Worm (Caenorhabditis elegans) whole organism, L1 larva: ENCODE data around the gene unc-71.
A peak's percentile ranks its signal among the peaks of the same experiment; 100 is the strongest.

Source experiments
- C04F5.9 ChIP-seq: sonication (generic microtip); optimal IDR thresholded peaks from 2 replicates; lab custom pipeline; 2016; ENCODE audit warnings: missing genetic modification characterization, missing compliant biosample characterization
- C16A3.4 ChIP-seq: fragments of 150-350 bp; optimal IDR thresholded peaks from 2 replicates; lab custom pipeline; 2014; ENCODE audit warnings: missing biosample characterization, missing genetic modification characterization
- C34B4.2 ChIP-seq: sonication (generic microtip); optimal IDR thresholded peaks from 2 replicates; lab custom pipeline; 2017; ENCODE audit warnings: mild to moderate bottlenecking, missing genetic modification characterization, missing compliant biosample characterization
- F16B12.6 ChIP-seq: fragments of 150-350 bp; optimal IDR thresholded peaks from 2 replicates; lab custom pipeline; 2014; ENCODE audit warnings: missing biosample characterization, missing genetic modification characterization
- aha-1 ChIP-seq: fragments of 150-350 bp; optimal IDR thresholded peaks from 2 replicates; lab custom pipeline; 2014; ENCODE audit warnings: missing biosample characterization, missing genetic modification characterization
- alr-1 ChIP-seq: fragments of 200-800 bp; sonication (Bioruptor generic); optimal IDR thresholded peaks from 2 replicates; lab custom pipeline; 2018; ENCODE audit warnings: borderline replicate concordance, mild to moderate bottlenecking, missing genetic modification characterization, missing compliant biosample characterization
- ama-1 ChIP-seq: fragments of 150-350 bp; optimal IDR thresholded peaks from 2 replicates; lab custom pipeline; 2014
- ceh-82 ChIP-seq, 3 experiments: fragments of 150-350 bp in 1 of 3; sonication (generic microtip) in 2 of 3; optimal IDR thresholded peaks; 2 replicates each; lab custom pipeline; 2014 to 2017; ENCODE audit warnings: missing biosample characterization in 3 of 3, missing genetic modification characterization in 3 of 3
- ceh-88 ChIP-seq: fragments of 200-800 bp; sonication (Bioruptor generic); IDR thresholded peaks from 2 replicates; pipeline ENCODE4 v1.3.6; 2022; ENCODE audit warnings: missing genetic modification characterization, missing compliant biosample characterization
- dpl-1 ChIP-seq, 3 experiments: fragments of 150-350 bp in 2 of 3; sonication (generic microtip) in 1 of 3; optimal IDR thresholded peaks; 2 replicates each; lab custom pipeline; 2014 to 2017; ENCODE audit warnings: missing biosample characterization in 3 of 3, missing genetic modification characterization in 3 of 3, missing genetic modification reagents in 3 of 3
- efl-3 ChIP-seq: fragments of 200-800 bp; sonication (Bioruptor generic); optimal IDR thresholded peaks from 2 replicates; lab custom pipeline; 2018; ENCODE audit warnings: mild to moderate bottlenecking, missing genetic modification characterization, missing compliant biosample characterization
- elt-3 ChIP-seq, 6 experiments: fragments of 150-350 bp in 1 of 6; sonication (generic microtip); optimal IDR thresholded peaks; 2 replicates each; lab custom pipeline; 2017 to 2018; ENCODE audit warnings: missing biosample characterization in 6 of 6, missing genetic modification characterization in 6 of 6, inconsistent platforms in 1 of 6
- fkh-8 ChIP-seq: sonication (generic microtip); optimal IDR thresholded peaks from 2 replicates; lab custom pipeline; 2016; ENCODE audit warnings: mild to moderate bottlenecking, missing genetic modification characterization, missing compliant biosample characterization
- grh-1 ChIP-seq: fragments of 200-800 bp; sonication (Bioruptor generic); IDR thresholded peaks from 2 replicates; pipeline ENCODE4 v1.3.6; 2022; ENCODE audit warnings: missing genetic modification reagents, missing genetic modification characterization, missing compliant biosample characterization
- hlh-17 ChIP-seq: fragments of 200-800 bp; sonication (Bioruptor generic); optimal IDR thresholded peaks from 2 replicates; lab custom pipeline; 2018; ENCODE audit warnings: missing genetic modification characterization, mild to moderate bottlenecking, missing compliant biosample characterization, moderate library complexity, borderline replicate concordance
- hlh-4 ChIP-seq: sonication (generic microtip); optimal IDR thresholded peaks from 2 replicates; lab custom pipeline; 2016; ENCODE audit warnings: mild to moderate bottlenecking, missing genetic modification characterization, missing compliant biosample characterization
- hpl-2 ChIP-seq: fragments of 150-350 bp; optimal IDR thresholded peaks from 2 replicates; lab custom pipeline; 2014; ENCODE audit warnings: missing biosample characterization, missing genetic modification reagents, missing genetic modification characterization
- irx-1 ChIP-seq: sonication (generic microtip); optimal IDR thresholded peaks from 2 replicates; lab custom pipeline; 2016; ENCODE audit warnings: missing genetic modification characterization, missing compliant biosample characterization
- jun-1 ChIP-seq: fragments of 150-350 bp; optimal IDR thresholded peaks from 2 replicates; lab custom pipeline; 2014; ENCODE audit warnings: missing biosample characterization, missing genetic modification reagents, missing genetic modification characterization
- lin-13 ChIP-seq: fragments of 150-350 bp; optimal IDR thresholded peaks from 2 replicates; lab custom pipeline; 2014; ENCODE audit warnings: missing biosample characterization, missing genetic modification reagents, missing genetic modification characterization
- lin-14 ChIP-seq: fragments of 200-800 bp; sonication (Bioruptor generic); optimal IDR thresholded peaks from 2 replicates; lab custom pipeline; 2018; ENCODE audit warnings: mild to moderate bottlenecking, missing genetic modification characterization, moderate library complexity, missing compliant biosample characterization
- lin-15B ChIP-seq: fragments of 150-350 bp; sonication (generic microtip); optimal IDR thresholded peaks from 3 replicates; lab custom pipeline; 2014; ENCODE audit warnings: missing biosample characterization, missing genetic modification characterization
- lir-3 ChIP-seq: sonication (generic microtip); optimal IDR thresholded peaks from 2 replicates; lab custom pipeline; 2016; ENCODE audit warnings: mild to moderate bottlenecking, missing genetic modification characterization, moderate library complexity, missing compliant biosample characterization; ENCODE audit not compliant: poor library complexity
- lsy-2 ChIP-seq, 2 experiments: fragments of 150-350 bp; optimal IDR thresholded peaks; 2 replicates each; lab custom pipeline; 2014; ENCODE audit warnings: missing biosample characterization in 2 of 2, missing genetic modification characterization in 2 of 2
- mdl-1 ChIP-seq, 2 experiments: fragments of 150-350 bp; optimal IDR thresholded peaks; 2 replicates each; lab custom pipeline; 2014 to 2017; ENCODE audit warnings: missing biosample characterization in 2 of 2, missing genetic modification characterization in 2 of 2, inconsistent platforms in 1 of 2
- mef-2 ChIP-seq: fragments of 150-350 bp; optimal IDR thresholded peaks from 2 replicates; lab custom pipeline; 2014; ENCODE audit warnings: missing biosample characterization, missing genetic modification characterization
- nhr-11 ChIP-seq: fragments of 150-350 bp; optimal IDR thresholded peaks from 2 replicates; lab custom pipeline; 2014; ENCODE audit warnings: missing biosample characterization, missing genetic modification characterization
- nhr-12 ChIP-seq: sonication (generic microtip); optimal IDR thresholded peaks from 2 replicates; lab custom pipeline; 2017; ENCODE audit warnings: missing biosample characterization, missing genetic modification characterization
- nhr-19 ChIP-seq: fragments of 200-800 bp; sonication (Bioruptor generic); conservative IDR thresholded peaks from 2 replicates; pipeline ENCODE4 v1.3.6; 2022; ENCODE audit warnings: missing genetic modification characterization, missing compliant biosample characterization
- nhr-20 ChIP-seq: sonication (generic microtip); optimal IDR thresholded peaks from 2 replicates; lab custom pipeline; 2016; ENCODE audit warnings: mild to moderate bottlenecking, missing genetic modification characterization, missing compliant biosample characterization
- nhr-237 ChIP-seq: fragments of 150-350 bp; optimal IDR thresholded peaks from 2 replicates; lab custom pipeline; 2014; ENCODE audit warnings: missing biosample characterization, missing genetic modification characterization
- nhr-28 ChIP-seq: fragments of 150-350 bp; optimal IDR thresholded peaks from 2 replicates; lab custom pipeline; 2014; ENCODE audit warnings: missing biosample characterization, missing genetic modification characterization
- nhr-71 ChIP-seq: sonication (generic microtip); optimal IDR thresholded peaks from 2 replicates; lab custom pipeline; 2016; ENCODE audit warnings: mild to moderate bottlenecking, missing genetic modification characterization, moderate library complexity, missing compliant biosample characterization
- nhr-76 ChIP-seq: sonication (generic microtip); optimal IDR thresholded peaks from 2 replicates; lab custom pipeline; 2017; ENCODE audit warnings: missing biosample characterization, missing genetic modification characterization
- nhr-84 ChIP-seq: sonication (generic microtip); optimal IDR thresholded peaks from 2 replicates; lab custom pipeline; 2017; ENCODE audit warnings: missing biosample characterization, missing genetic modification characterization
- pag-3 ChIP-seq: sonication (generic microtip); optimal IDR thresholded peaks from 2 replicates; lab custom pipeline; 2017; ENCODE audit warnings: missing genetic modification characterization, mild to moderate bottlenecking, missing compliant biosample characterization, antibody characterized with exemption, borderline replicate concordance; ENCODE audit not compliant: insufficient read depth
- pqm-1 ChIP-seq: sonication (generic microtip); optimal IDR thresholded peaks from 3 replicates; lab custom pipeline; 2017; ENCODE audit warnings: missing biosample characterization, missing genetic modification characterization
- rnt-1 ChIP-seq: sonication (generic microtip); optimal IDR thresholded peaks from 2 replicates; lab custom pipeline; 2016; ENCODE audit warnings: mild to moderate bottlenecking, missing genetic modification characterization, moderate library complexity, missing compliant biosample characterization
- snu-23 ChIP-seq: sonication (generic microtip); optimal IDR thresholded peaks from 2 replicates; lab custom pipeline; 2016; ENCODE audit warnings: missing genetic modification characterization, missing compliant biosample characterization
- sox-4 ChIP-seq: sonication (generic microtip); optimal IDR thresholded peaks from 2 replicates; lab custom pipeline; 2016; ENCODE audit warnings: missing genetic modification characterization, missing compliant biosample characterization
- sup-37 ChIP-seq: fragments of 200-800 bp; sonication (Bioruptor generic); optimal IDR thresholded peaks from 2 replicates; lab custom pipeline; 2018; ENCODE audit warnings: mild to moderate bottlenecking, missing genetic modification characterization, missing compliant biosample characterization
- swsn-7 ChIP-seq: sonication (generic microtip); optimal IDR thresholded peaks from 2 replicates; lab custom pipeline; 2016; ENCODE audit warnings: missing genetic modification characterization, missing compliant biosample characterization
- unc-130 ChIP-seq: fragments of 150-350 bp; optimal IDR thresholded peaks from 2 replicates; lab custom pipeline; 2017; ENCODE audit warnings: missing biosample characterization, missing genetic modification characterization, inconsistent platforms
- unc-30 ChIP-seq: sonication (generic microtip); optimal IDR thresholded peaks from 2 replicates; lab custom pipeline; 2017; ENCODE audit warnings: missing biosample characterization, missing genetic modification characterization
- unc-62 ChIP-seq: fragments of 150-350 bp; optimal IDR thresholded peaks from 2 replicates; lab custom pipeline; 2014; ENCODE audit warnings: missing biosample characterization, missing genetic modification reagents, missing genetic modification characterization
- unc-98 ChIP-seq: fragments of 200-800 bp; sonication (Bioruptor generic); IDR thresholded peaks from 2 replicates; pipeline ENCODE4 v1.3.6; 2022; ENCODE audit warnings: missing genetic modification characterization, missing compliant biosample characterization
- vab-15 ChIP-seq: sonication (generic microtip); optimal IDR thresholded peaks from 2 replicates; lab custom pipeline; 2017; ENCODE audit warnings: missing genotype, mild to moderate bottlenecking, missing genetic modification characterization, missing compliant biosample characterization
- zip-4 ChIP-seq: fragments of 200-800 bp; sonication (Bioruptor generic); optimal IDR thresholded peaks from 2 replicates; lab custom pipeline; 2018; ENCODE audit warnings: mild to moderate bottlenecking, missing genetic modification characterization, moderate library complexity, missing compliant biosample characterization
- ztf-11 ChIP-seq, 2 experiments: sonication (generic microtip); optimal IDR thresholded peaks; 2 replicates each; lab custom pipeline; 2016 to 2017; ENCODE audit warnings: missing genetic modification characterization in 2 of 2, missing biosample characterization in 1 of 2, missing compliant biosample characterization in 1 of 2

Gene unc-71

DNA sequence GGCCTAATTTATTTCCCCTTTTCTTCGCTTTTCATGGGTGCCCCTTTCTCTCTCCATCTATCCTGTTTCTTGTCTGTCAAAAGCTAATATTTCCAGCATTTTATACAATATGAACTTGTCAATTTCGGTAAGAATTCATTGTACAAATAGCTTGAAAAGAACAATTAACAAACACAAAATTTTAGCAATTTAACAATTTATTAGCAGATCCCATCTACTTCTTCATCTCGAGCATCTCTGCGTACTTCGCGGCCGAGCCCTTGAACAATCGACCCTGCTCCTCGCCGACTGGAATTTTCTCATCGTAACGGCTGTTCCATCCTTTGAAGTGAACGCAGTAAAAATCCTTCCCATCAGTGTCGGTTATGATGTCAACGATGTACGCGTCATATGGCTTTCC, 15.9 kb downstream of the unc-71 start:
- TF ChIP-seq C16A3.4 (tag; lab: Kevin White, UChicago) (no peak), alr-1 (no peak), C34B4.2 (no peak), pqm-1 (tag; lab: Kevin White, UChicago) (no peak), lir-3 (tag; lab: Kevin White, UChicago) (no peak), unc-130 (tag; lab: Kevin White, UChicago) (no peak), efl-3 (GFP tag; lab: Kevin White, UChicago) (no peak), mef-2 (tag; lab: Kevin White, UChicago) (no peak), dpl-1 (GFP tag; optimal IDR thresholded peaks at IDR 0.05; lab: Kevin White, UChicago) (no peak), nhr-28 (tag; lab: Kevin White, UChicago) (no peak), nhr-71 (tag; lab: Kevin White, UChicago) (no peak), lsy-2 (tag; optimal IDR thresholded peaks at IDR 0.05; lab: Kevin White, UChicago) (no peak), nhr-19 (GFP tag; lab: Robert Waterston, UW) (no peak), ama-1 (lab: Kevin White, UChicago) (no peak), nhr-237 (tag; lab: Kevin White, UChicago) (no peak)

DNA sequence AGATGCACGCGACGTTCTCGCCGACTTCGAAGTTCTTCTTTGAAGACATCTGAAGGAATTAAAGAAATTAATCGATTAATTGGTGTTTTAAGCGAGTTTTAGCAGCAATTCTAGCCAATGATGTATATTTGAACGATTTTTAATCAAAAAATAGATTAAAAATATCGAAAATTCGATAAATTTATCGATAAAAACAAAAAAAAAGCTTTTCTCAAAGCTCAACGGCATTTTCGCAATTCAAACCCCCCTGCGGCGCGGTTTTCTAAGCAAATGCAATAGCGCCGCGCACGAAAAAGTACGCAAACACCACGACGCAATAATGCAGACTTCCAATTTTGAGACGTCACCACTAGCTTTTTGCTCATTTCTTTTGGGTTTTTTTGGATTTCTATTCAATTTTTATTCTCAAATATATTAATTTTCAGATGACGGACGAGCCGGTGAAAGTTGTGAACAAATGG, 16.9 kb downstream of the unc-71 start, which contains the start of the genes mrg-1 and spcs-2:
mrg-1 (minus strand) TSS at position 51 of the 461 bp plus-strand sequence.
spcs-2 (plus strand) TSS at position 426 of the 461 bp plus-strand sequence.
- TF ChIP-seq mdl-1 (tag; optimal IDR thresholded peaks at IDR 0.05; lab: Kevin White, UChicago) = peak in 1 of 2 experiments; percentile 71
- peak; percentile 96 for TF ChIP-seq rnt-1 (tag; lab: Kevin White, UChicago)
- no peak for TF ChIP-seq pag-3
- peak; percentile 89 for TF ChIP-seq nhr-20 (tag; lab: Kevin White, UChicago)
- peak in 3 of 6 experiments; percentile 33 to 62 (median 59) for TF ChIP-seq elt-3 (tag; optimal IDR thresholded peaks at IDR 0.05; lab: Kevin White, UChicago)
- peak; percentile 87 for TF ChIP-seq lin-14 (GFP tag; lab: Kevin White, UChicago)
- TF ChIP-seq ceh-88 (GFP tag; lab: Robert Waterston, UW) = peak; percentile 66
- no peak for TF ChIP-seq alr-1
- TF ChIP-seq fkh-8 = peak; percentile 87
- no peak for TF ChIP-seq vab-15 (tag; lab: Kevin White, UChicago)
- peak; percentile 49 for TF ChIP-seq sup-37 (GFP tag; lab: Kevin White, UChicago)
- peak; percentile 74 for TF ChIP-seq hpl-2
- TF ChIP-seq F16B12.6 (tag; lab: Kevin White, UChicago) = peak; percentile 99
- TF ChIP-seq nhr-237 (tag; lab: Kevin White, UChicago) = peak; percentile 61
- TF ChIP-seq nhr-76 (tag; lab: Kevin White, UChicago) = no peak
- peak; percentile 69 for TF ChIP-seq irx-1 (tag; lab: Kevin White, UChicago)
- TF ChIP-seq C34B4.2 = no peak
- TF ChIP-seq dpl-1 (GFP tag; optimal IDR thresholded peaks at IDR 0.05; lab: Kevin White, UChicago) = peak; percentile 80 to 89 (median 87)
- peak in 1 of 2 experiments; percentile 92 for TF ChIP-seq ztf-11 (tag; optimal IDR thresholded peaks at IDR 0.05; lab: Kevin White, UChicago)
- no peak for TF ChIP-seq nhr-84 (tag; lab: Kevin White, UChicago)
- peak; percentile 88 for TF ChIP-seq lin-13 (GFP tag; lab: Kevin White, UChicago)
- TF ChIP-seq pqm-1 (tag; lab: Kevin White, UChicago) = no peak
- peak; percentile 45; the same call in 1 of the 2 replicates for TF ChIP-seq unc-98 (GFP tag; lab: Robert Waterston, UW)
- TF ChIP-seq ceh-82 (tag; optimal IDR thresholded peaks at IDR 0.05; lab: Kevin White, UChicago) = peak; percentile 90 to 91 (median 91)
- no peak for TF ChIP-seq nhr-11 (tag; lab: Kevin White, UChicago)
- peak; percentile 82 for TF ChIP-seq lin-15B (tag; lab: Kevin White, UChicago)
- TF ChIP-seq aha-1 (tag; lab: Kevin White, UChicago) = peak; percentile 26
- TF ChIP-seq nhr-12 (tag; lab: Kevin White, UChicago) = no peak
- peak; percentile 71 for TF ChIP-seq zip-4 (GFP tag; lab: Kevin White, UChicago)
- no peak for TF ChIP-seq mef-2 (tag; lab: Kevin White, UChicago)
- no peak for TF ChIP-seq hlh-4 (tag; lab: Kevin White, UChicago)
- TF ChIP-seq unc-62 (GFP tag; lab: Kevin White, UChicago) = no peak
- peak; percentile 94 for TF ChIP-seq swsn-7 (tag; lab: Kevin White, UChicago)
- peak; percentile 54 for TF ChIP-seq jun-1 (tag; lab: Kevin White, UChicago)
- no peak for TF ChIP-seq unc-30 (tag; lab: Kevin White, UChicago)
- peak; percentile 80 for TF ChIP-seq C04F5.9 (tag; lab: Kevin White, UChicago)
- peak; percentile 86 for TF ChIP-seq unc-130 (tag; lab: Kevin White, UChicago)
- peak; percentile 78 for TF ChIP-seq sox-4
- peak; percentile 95 for TF ChIP-seq snu-23 (GFP tag; lab: Kevin White, UChicago)
- TF ChIP-seq hlh-17 (GFP tag; lab: Kevin White, UChicago) = no peak
- peak; percentile 78 for TF ChIP-seq grh-1 (GFP tag; lab: Robert Waterston, UW)
